Worm (Caenorhabditis elegans) whole organism, midembryonic: Measurements from ENCODE around the gene Y51A2A.4.

Source experiments
- T22C8.4 ChIP-seq: fragments of 200-800 bp; sonication (Bioruptor generic); IDR thresholded peaks from 2 replicates; pipeline ENCODE4 v1.3.6; 2022; ENCODE audit warnings: missing genetic modification characterization, missing compliant biosample characterization
- cog-1 ChIP-seq: sonication (generic microtip); optimal IDR thresholded peaks from 2 replicates; lab custom pipeline; 2016; ENCODE audit warnings: missing genetic modification characterization, missing compliant biosample characterization
- flt-1 ChIP-seq: fragments of 200-800 bp; sonication (Bioruptor generic); IDR thresholded peaks from 2 replicates; pipeline ENCODE4 v1.3.6; 2022; ENCODE audit warnings: missing genetic modification characterization, missing compliant biosample characterization
- klf-2 ChIP-seq: fragments of 200-800 bp; sonication (Bioruptor generic); conservative IDR thresholded peaks from 2 replicates; pipeline ENCODE4 v1.3.6; 2022; ENCODE audit warnings: missing genetic modification reagents, missing genetic modification characterization, missing compliant biosample characterization
- med-1 ChIP-seq: sonication (generic microtip); optimal IDR thresholded peaks from 2 replicates; lab custom pipeline; 2017; ENCODE audit warnings: missing genetic modification characterization, mild to moderate bottlenecking, missing compliant biosample characterization, antibody characterized with exemption, missing genetic modification reagents; ENCODE audit not compliant: insufficient read depth
- ref-1 ChIP-seq: fragments of 200-800 bp; sonication (Bioruptor generic); conservative IDR thresholded peaks from 2 replicates; pipeline ENCODE4 v1.3.6; 2022; ENCODE audit warnings: missing genetic modification reagents, missing genetic modification characterization, missing compliant biosample characterization
- tab-1 ChIP-seq: fragments of 200-800 bp; sonication (Bioruptor generic); IDR thresholded peaks from 2 replicates; pipeline ENCODE4 v1.3.6; 2022; ENCODE audit warnings: missing genetic modification characterization, missing compliant biosample characterization
- ztf-23 ChIP-seq: fragments of 200-800 bp; sonication (Bioruptor generic); IDR thresholded peaks from 2 replicates; pipeline ENCODE4 v1.3.6; 2022; ENCODE audit warnings: missing genetic modification reagents, missing genetic modification characterization, missing compliant biosample characterization
- ztf-29 ChIP-seq: fragments of 200-800 bp; sonication (Bioruptor generic); IDR thresholded peaks from 2 replicates; pipeline ENCODE4 v1.3.6; 2022; ENCODE audit warnings: missing genetic modification reagents, missing genetic modification characterization, missing compliant biosample characterization

Gene Y51A2A.4

DNA sequence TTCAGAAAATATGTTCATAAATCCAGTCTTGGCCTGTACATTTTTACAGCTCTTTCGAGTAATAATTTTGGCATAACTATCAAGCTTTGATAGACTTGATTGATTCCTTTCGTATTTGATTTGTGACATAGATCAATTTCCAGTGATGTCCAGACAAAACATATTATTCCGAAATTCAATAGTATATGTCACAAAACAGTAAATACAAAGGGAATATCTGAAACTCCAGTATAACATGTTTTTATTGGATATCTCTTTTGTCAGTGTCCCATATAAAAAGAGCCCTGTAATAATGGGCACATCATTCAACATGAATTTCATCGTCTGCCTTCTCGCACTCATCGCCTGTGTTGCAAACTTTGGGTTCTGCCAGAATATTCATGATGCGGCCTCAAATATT is at the start of gene Y51A2A.4:
Y51A2A.4 (plus strand) TSS at position 301 of the 400 bp plus-strand sequence.
- no peak for TF ChIP-seq tab-1 (GFP tag; lab: Robert Waterston, UW)
- no peak for TF ChIP-seq med-1 (GFP tag; lab: Kevin White, UChicago)
- no peak for TF ChIP-seq T22C8.4 (GFP tag; lab: Robert Waterston, UW)
- TF ChIP-seq cog-1 (tag; lab: Kevin White, UChicago) = no peak
- no peak for TF ChIP-seq flt-1 (GFP tag; lab: Robert Waterston, UW)
- TF ChIP-seq ztf-23 (GFP tag; lab: Robert Waterston, UW) = no peak
- no peak for TF ChIP-seq ref-1 (GFP tag; lab: Robert Waterston, UW)
- no peak for TF ChIP-seq klf-2
- TF ChIP-seq ztf-29 = no peak

DNA sequence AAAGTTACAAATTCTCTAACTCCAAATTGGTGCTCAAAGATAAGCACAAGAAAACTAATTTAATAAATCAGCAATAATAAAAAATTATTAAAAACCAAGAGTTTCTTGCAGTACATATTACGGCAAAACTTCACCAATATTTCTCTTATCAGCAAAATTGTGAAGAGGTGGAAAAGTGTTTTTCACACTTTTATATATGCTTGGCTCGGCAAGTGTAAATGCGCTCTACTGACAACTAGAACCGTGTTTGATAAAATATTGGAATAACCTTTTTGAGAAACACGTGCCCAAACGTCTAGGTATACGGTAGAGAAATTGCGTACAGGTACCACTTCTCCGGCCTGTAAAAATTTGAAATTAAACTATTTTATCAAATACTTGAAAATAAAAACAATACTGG is 49.4 kb upstream of the Y51A2A.4 start, which contains the start of gene R10E8.8:
R10E8.8 (minus strand) TSS at position 343 of the 400 bp plus-strand sequence.
- TF ChIP-seq ref-1 (GFP tag; lab: Robert Waterston, UW) (no peak), cog-1 (tag; lab: Kevin White, UChicago) (no peak), klf-2 (no peak)

- TF ChIP-seq ztf-23 (GFP tag; lab: Robert Waterston, UW) = no peak
- no peak for TF ChIP-seq flt-1 (GFP tag; lab: Robert Waterston, UW)
Observed at ce11 chrV:18243227-18243626, 47.5 kb upstream of the Y51A2A.4 start.

DNA sequence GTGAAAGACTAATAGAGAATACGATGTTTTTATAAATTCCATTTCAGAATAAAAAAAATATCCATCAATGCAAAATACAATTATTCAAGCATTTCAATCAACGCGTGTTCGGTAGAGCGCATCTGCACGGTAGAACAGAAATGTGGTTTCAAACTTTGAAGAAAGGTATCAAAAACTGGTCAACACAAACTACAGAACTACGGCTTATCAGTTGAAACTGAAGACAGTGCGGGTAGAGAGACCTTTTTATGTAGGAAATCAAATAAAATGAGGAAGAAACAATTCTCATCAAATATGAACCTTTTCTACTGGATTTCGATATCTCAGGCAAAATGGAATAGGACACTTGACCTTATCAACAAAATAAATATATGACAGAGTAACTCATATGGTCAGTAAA is 46.3 kb upstream of the Y51A2A.4 start:
- no peak for TF ChIP-seq ztf-29
- no peak for TF ChIP-seq ref-1 (GFP tag; lab: Robert Waterston, UW)

DNA sequence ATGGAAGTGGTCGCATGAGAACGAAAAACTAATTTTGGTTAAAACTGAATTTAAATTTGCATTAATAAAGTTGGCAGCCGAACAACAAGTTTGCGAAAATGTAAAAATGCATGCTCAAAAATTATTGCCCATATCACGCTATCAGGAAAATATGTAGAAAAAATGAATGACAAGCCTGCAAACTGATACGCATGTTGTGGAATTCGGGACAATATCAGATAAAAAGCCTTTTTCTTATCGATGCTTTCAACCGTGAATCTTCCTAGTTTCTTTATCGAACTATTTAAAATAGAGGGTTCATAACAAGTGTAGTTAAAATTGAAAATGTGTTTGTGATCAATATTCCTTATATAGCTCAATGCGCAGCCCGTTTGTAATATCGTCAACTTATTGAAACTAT is 44.7 kb upstream of the Y51A2A.4 start:
- TF ChIP-seq klf-2 (no peak), T22C8.4 (GFP tag; lab: Robert Waterston, UW) (no peak), med-1 (GFP tag; lab: Kevin White, UChicago) (no peak), tab-1 (GFP tag; lab: Robert Waterston, UW) (no peak), ref-1 (GFP tag; lab: Robert Waterston, UW) (no peak), ztf-29 (no peak), flt-1 (GFP tag; lab: Robert Waterston, UW) (no peak), ztf-23 (GFP tag; lab: Robert Waterston, UW) (no peak), cog-1 (tag; lab: Kevin White, UChicago) (no peak)

DNA sequence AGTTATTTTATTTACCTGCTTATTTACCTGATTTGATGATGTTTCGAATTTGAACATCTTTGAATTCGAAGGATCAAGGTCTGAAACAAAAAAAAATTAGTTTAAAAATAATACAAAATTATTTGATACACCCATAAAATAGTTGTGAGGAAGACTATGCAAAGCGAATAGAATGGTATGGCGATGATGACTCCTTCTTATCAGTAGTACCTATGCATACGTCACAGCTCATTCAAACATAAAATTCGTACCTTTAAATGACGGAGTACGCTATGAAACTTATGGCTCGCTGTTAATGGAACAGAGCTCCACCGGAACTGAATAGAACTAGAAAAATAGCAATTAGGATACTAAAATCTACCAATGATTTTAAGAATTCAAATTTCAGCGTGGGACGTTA is 38.5 kb upstream of the Y51A2A.4 start, which contains the start of gene R10E8.1:
R10E8.1 (minus strand) TSS at position 178 of the 400 bp plus-strand sequence.
- TF ChIP-seq klf-2 (no peak), ztf-29 (no peak), tab-1 (GFP tag; lab: Robert Waterston, UW) (no peak), T22C8.4 (GFP tag; lab: Robert Waterston, UW) (no peak), flt-1 (GFP tag; lab: Robert Waterston, UW) (no peak), ztf-23 (GFP tag; lab: Robert Waterston, UW) (no peak), cog-1 (tag; lab: Kevin White, UChicago) (no peak), med-1 (GFP tag; lab: Kevin White, UChicago) (no peak), ref-1 (GFP tag; lab: Robert Waterston, UW) (no peak)

ce11 chrV:18253494-18253893 is 37.2 kb upstream of the Y51A2A.4 start, which contains the start of gene R10E8.2:
TSS of gene R10E8.2 (plus strand) at chrV:18253794.
- TF ChIP-seq ztf-23 (GFP tag; lab: Robert Waterston, UW) = no peak
- TF ChIP-seq cog-1 (tag; lab: Kevin White, UChicago) = no peak
- no peak for TF ChIP-seq med-1 (GFP tag; lab: Kevin White, UChicago)
- TF ChIP-seq T22C8.4 (GFP tag; lab: Robert Waterston, UW) = no peak
- no peak for TF ChIP-seq ztf-29
- TF ChIP-seq flt-1 (GFP tag; lab: Robert Waterston, UW) = no peak
- no peak for TF ChIP-seq ref-1 (GFP tag; lab: Robert Waterston, UW)
- TF ChIP-seq klf-2 = no peak
- no peak for TF ChIP-seq tab-1 (GFP tag; lab: Robert Waterston, UW)

- TF ChIP-seq ref-1 (GFP tag; lab: Robert Waterston, UW) (no peak), flt-1 (GFP tag; lab: Robert Waterston, UW) (no peak), T22C8.4 (GFP tag; lab: Robert Waterston, UW) (no peak), cog-1 (tag; lab: Kevin White, UChicago) (no peak), ztf-23 (GFP tag; lab: Robert Waterston, UW) (no peak), tab-1 (GFP tag; lab: Robert Waterston, UW) (no peak), ztf-29 (no peak), klf-2 (no peak), med-1 (GFP tag; lab: Kevin White, UChicago) (no peak)
Observed at ce11 chrV:18254483-18254882, 36.3 kb upstream of the Y51A2A.4 start, which contains the start of gene R10E8.5. TSS of gene R10E8.5 (plus strand) at chrV:18254783.

DNA sequence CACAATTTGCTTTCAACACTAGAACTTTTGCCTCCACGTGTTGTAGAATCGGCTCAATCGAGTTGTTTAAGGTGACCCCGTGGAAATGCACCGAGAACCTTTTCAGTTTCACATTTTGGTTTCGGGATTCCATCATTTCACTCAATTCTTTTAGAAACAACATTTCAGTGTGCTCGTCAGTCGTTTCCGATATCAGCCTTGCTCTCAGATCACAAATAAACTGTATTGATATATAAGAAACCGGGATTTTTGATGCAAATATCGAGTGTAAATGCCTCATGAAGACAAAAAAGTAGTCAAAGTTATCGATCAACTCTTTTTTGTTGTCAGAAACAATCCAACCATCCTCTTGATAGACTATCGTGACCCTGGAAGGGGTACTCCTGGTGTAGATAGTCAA is 25.2 kb upstream of the Y51A2A.4 start:
- TF ChIP-seq tab-1 (GFP tag; lab: Robert Waterston, UW) (no peak), cog-1 (tag; lab: Kevin White, UChicago) (no peak), ztf-23 (GFP tag; lab: Robert Waterston, UW) (no peak), med-1 (GFP tag; lab: Kevin White, UChicago) (no peak), T22C8.4 (GFP tag; lab: Robert Waterston, UW) (no peak), flt-1 (GFP tag; lab: Robert Waterston, UW) (no peak), ztf-29 (no peak), klf-2 (no peak), ref-1 (GFP tag; lab: Robert Waterston, UW) (no peak)

- TF ChIP-seq ztf-29 (no peak), klf-2 (no peak), ref-1 (GFP tag; lab: Robert Waterston, UW) (no peak)
Observed at ce11 chrV:18266238-18266637, 24.5 kb upstream of the Y51A2A.4 start, which contains the start of gene R10E8.6. TSS of gene R10E8.6 (minus strand) at chrV:18266391.
